Worm (Caenorhabditis elegans) whole organism, L3 larva: Measurements from ENCODE around the gene C17G1.2.

Source experiments
- R02D3.7 ChIP-seq: fragments of 150-350 bp; optimal IDR thresholded peaks from 2 replicates; lab custom pipeline; 2014; ENCODE audit warnings: missing biosample characterization, missing genetic modification characterization
- ZK546.5 ChIP-seq: sonication (generic microtip); optimal IDR thresholded peaks from 2 replicates; lab custom pipeline; 2017; ENCODE audit warnings: missing biosample characterization, missing genetic modification characterization
- aly-2 ChIP-seq: fragments of 150-350 bp; optimal IDR thresholded peaks from 2 replicates; lab custom pipeline; 2014; ENCODE audit warnings: missing biosample characterization, missing genetic modification characterization
- ama-1 ChIP-seq: fragments of 150-350 bp; optimal IDR thresholded peaks from 2 replicates; lab custom pipeline; 2018
- ceh-16 ChIP-seq: sonication (generic microtip); optimal IDR thresholded peaks from 2 replicates; lab custom pipeline; 2017; ENCODE audit warnings: missing biosample characterization, missing genetic modification characterization
- ceh-28 ChIP-seq: fragments of 150-350 bp; optimal IDR thresholded peaks from 2 replicates; lab custom pipeline; 2014; ENCODE audit warnings: missing biosample characterization, missing genetic modification reagents, missing genetic modification characterization
- ceh-82 ChIP-seq: fragments of 150-350 bp; optimal IDR thresholded peaks from 2 replicates; lab custom pipeline; 2014; ENCODE audit warnings: missing biosample characterization, missing genetic modification characterization
- ceh-9 ChIP-seq: sonication (generic microtip); optimal IDR thresholded peaks from 2 replicates; lab custom pipeline; 2018; ENCODE audit warnings: missing biosample characterization, missing genetic modification characterization
- daf-12 ChIP-seq: fragments of 150-350 bp; optimal IDR thresholded peaks from 2 replicates; lab custom pipeline; 2014; ENCODE audit warnings: missing biosample characterization, missing genetic modification reagents, missing genetic modification characterization
- egl-27 ChIP-seq: sonication (generic microtip); optimal IDR thresholded peaks from 4 replicates; lab custom pipeline; 2017; ENCODE audit warnings: missing biosample characterization, missing genetic modification reagents, missing genetic modification characterization
- egl-5 ChIP-seq: fragments of 150-350 bp; optimal IDR thresholded peaks from 2 replicates; lab custom pipeline; 2017; ENCODE audit warnings: missing biosample characterization, missing genetic modification reagents, missing genetic modification characterization, inconsistent platforms
- elt-1 ChIP-seq: fragments of 150-350 bp; optimal IDR thresholded peaks from 2 replicates; lab custom pipeline; 2014; ENCODE audit warnings: missing biosample characterization, missing genetic modification characterization
- elt-2 ChIP-seq: sonication (generic microtip); optimal IDR thresholded peaks from 2 replicates; lab custom pipeline; 2016; ENCODE audit warnings: missing genetic modification reagents, mild to moderate bottlenecking, missing genetic modification characterization, missing compliant biosample characterization
- elt-3 ChIP-seq, 3 experiments: fragments of 150-350 bp in 1 of 3; sonication (generic microtip) in 2 of 3; optimal IDR thresholded peaks; 2 replicates in 2 of 3; 4 replicates in 1 of 3; lab custom pipeline; 2014 to 2017; ENCODE audit warnings: missing biosample characterization in 3 of 3, missing genetic modification characterization in 3 of 3
- eor-1 ChIP-seq, 2 experiments: fragments of 150-350 bp; optimal IDR thresholded peaks; 2 replicates each; lab custom pipeline; 2014 to 2018; ENCODE audit warnings: missing biosample characterization in 2 of 2, missing genetic modification characterization in 2 of 2
- fkh-10 ChIP-seq: sonication (generic microtip); optimal IDR thresholded peaks from 2 replicates; lab custom pipeline; 2017; ENCODE audit warnings: missing biosample characterization, missing genetic modification reagents, missing genetic modification characterization
- fkh-2 ChIP-seq: fragments of 150-350 bp; optimal IDR thresholded peaks from 2 replicates; lab custom pipeline; 2014; ENCODE audit warnings: missing biosample characterization, missing genetic modification reagents, missing genetic modification characterization
- fos-1 ChIP-seq: fragments of 150-350 bp; optimal IDR thresholded peaks from 2 replicates; lab custom pipeline; 2014; ENCODE audit warnings: missing biosample characterization, missing genetic modification characterization
- hmg-11 ChIP-seq: sonication (generic microtip); optimal IDR thresholded peaks from 2 replicates; lab custom pipeline; 2016; ENCODE audit warnings: missing genetic modification characterization, missing compliant biosample characterization
- jun-1 ChIP-seq: fragments of 150-350 bp; optimal IDR thresholded peaks from 2 replicates; lab custom pipeline; 2014; ENCODE audit warnings: missing biosample characterization, missing genetic modification reagents, missing genetic modification characterization
- lin-15B ChIP-seq: fragments of 150-350 bp; optimal IDR thresholded peaks from 2 replicates; lab custom pipeline; 2014; ENCODE audit warnings: missing biosample characterization, missing genetic modification characterization
- lin-39 ChIP-seq: fragments of 150-350 bp; optimal IDR thresholded peaks from 2 replicates; lab custom pipeline; 2018; ENCODE audit warnings: missing biosample characterization, missing genetic modification reagents, missing genetic modification characterization
- lsy-12 ChIP-seq: sonication (generic microtip); optimal IDR thresholded peaks from 2 replicates; lab custom pipeline; 2016; ENCODE audit warnings: mild to moderate bottlenecking, missing genetic modification characterization, missing compliant biosample characterization
- mdl-1 ChIP-seq: fragments of 150-350 bp; optimal IDR thresholded peaks from 2 replicates; lab custom pipeline; 2014; ENCODE audit warnings: missing biosample characterization, missing genetic modification characterization
- mml-1 ChIP-seq: fragments of 150-350 bp; sonication (generic microtip); optimal IDR thresholded peaks from 3 replicates; lab custom pipeline; 2014; ENCODE audit warnings: missing biosample characterization, missing genetic modification characterization
- nfya-1 ChIP-seq: sonication (generic microtip); optimal IDR thresholded peaks from 2 replicates; lab custom pipeline; 2017; ENCODE audit warnings: missing genetic modification characterization, mild to moderate bottlenecking, missing compliant biosample characterization, antibody characterized with exemption, moderate library complexity; ENCODE audit not compliant: insufficient read depth
- nhr-11 ChIP-seq: fragments of 150-350 bp; optimal IDR thresholded peaks from 2 replicates; lab custom pipeline; 2014; ENCODE audit warnings: missing biosample characterization, missing genetic modification characterization
- nhr-12 ChIP-seq: fragments of 150-350 bp; optimal IDR thresholded peaks from 2 replicates; lab custom pipeline; 2014; ENCODE audit warnings: missing biosample characterization, missing genetic modification characterization
- nhr-23 ChIP-seq: fragments of 150-350 bp; optimal IDR thresholded peaks from 2 replicates; lab custom pipeline; 2014; ENCODE audit warnings: missing biosample characterization, missing genetic modification reagents, missing genetic modification characterization
- nhr-237 ChIP-seq: fragments of 150-350 bp; optimal IDR thresholded peaks from 2 replicates; lab custom pipeline; 2014; ENCODE audit warnings: missing biosample characterization, missing genetic modification characterization
- nhr-25 ChIP-seq: sonication (generic microtip); optimal IDR thresholded peaks from 2 replicates; lab custom pipeline; 2017; ENCODE audit warnings: missing biosample characterization, missing genetic modification characterization
- nhr-28 ChIP-seq: fragments of 150-350 bp; optimal IDR thresholded peaks from 2 replicates; lab custom pipeline; 2014; ENCODE audit warnings: missing biosample characterization, missing genetic modification characterization
- nhr-43 ChIP-seq: sonication (generic microtip); optimal IDR thresholded peaks from 2 replicates; lab custom pipeline; 2016; ENCODE audit warnings: mild to moderate bottlenecking, missing genetic modification characterization, missing compliant biosample characterization; ENCODE audit not compliant: poor library complexity, severe bottlenecking
- nhr-67 ChIP-seq: fragments of 150-350 bp; optimal IDR thresholded peaks from 2 replicates; lab custom pipeline; 2014; ENCODE audit warnings: missing biosample characterization, missing genetic modification characterization
- nhr-76 ChIP-seq: fragments of 150-350 bp; sonication (generic microtip); optimal IDR thresholded peaks from 5 replicates; lab custom pipeline; 2014; ENCODE audit warnings: missing biosample characterization, missing genetic modification characterization
- nhr-77 ChIP-seq: fragments of 150-350 bp; optimal IDR thresholded peaks from 2 replicates; lab custom pipeline; 2014; ENCODE audit warnings: missing biosample characterization, missing genetic modification characterization
- pha-4 ChIP-seq: fragments of 150-350 bp; optimal IDR thresholded peaks from 2 replicates; lab custom pipeline; 2014; ENCODE audit warnings: missing biosample characterization, missing genetic modification reagents, missing genetic modification characterization
- pqm-1 ChIP-seq: fragments of 150-350 bp; optimal IDR thresholded peaks from 2 replicates; lab custom pipeline; 2017; ENCODE audit warnings: missing biosample characterization, missing genetic modification characterization, inconsistent platforms
- sea-2 ChIP-seq: fragments of 150-350 bp; sonication (generic microtip); optimal IDR thresholded peaks from 4 replicates; lab custom pipeline; 2014; ENCODE audit warnings: missing biosample characterization, missing genetic modification reagents, missing genetic modification characterization
- skn-1 ChIP-seq: fragments of 150-350 bp; optimal IDR thresholded peaks from 2 replicates; lab custom pipeline; 2014; ENCODE audit warnings: missing biosample characterization, missing genetic modification characterization
- snpc-4 ChIP-seq: fragments of 150-350 bp; optimal IDR thresholded peaks from 2 replicates; lab custom pipeline; 2014; ENCODE audit warnings: missing biosample characterization, missing genetic modification characterization
- tbx-2 ChIP-seq: sonication (generic microtip); optimal IDR thresholded peaks from 2 replicates; lab custom pipeline; 2016; ENCODE audit warnings: mild to moderate bottlenecking, missing genetic modification characterization, missing compliant biosample characterization
- unc-39 ChIP-seq: sonication (generic microtip); optimal IDR thresholded peaks from 4 replicates; lab custom pipeline; 2017; ENCODE audit warnings: missing biosample characterization, missing genetic modification characterization
- unc-62 ChIP-seq: fragments of 150-350 bp; sonication (generic microtip); optimal IDR thresholded peaks from 4 replicates; lab custom pipeline; 2014; ENCODE audit warnings: missing biosample characterization, missing genetic modification reagents, missing genetic modification characterization
- zag-1 ChIP-seq: fragments of 150-350 bp; optimal IDR thresholded peaks from 2 replicates; lab custom pipeline; 2014; ENCODE audit warnings: missing biosample characterization, missing genetic modification characterization
- ztf-11 ChIP-seq: fragments of 150-350 bp; optimal IDR thresholded peaks from 2 replicates; lab custom pipeline; 2014; ENCODE audit warnings: missing biosample characterization, missing genetic modification characterization
- ztf-4 ChIP-seq: fragments of 150-350 bp; optimal IDR thresholded peaks from 2 replicates; lab custom pipeline; 2014; ENCODE audit warnings: missing biosample characterization, missing genetic modification characterization

The C17G1.2 gene

DNA sequence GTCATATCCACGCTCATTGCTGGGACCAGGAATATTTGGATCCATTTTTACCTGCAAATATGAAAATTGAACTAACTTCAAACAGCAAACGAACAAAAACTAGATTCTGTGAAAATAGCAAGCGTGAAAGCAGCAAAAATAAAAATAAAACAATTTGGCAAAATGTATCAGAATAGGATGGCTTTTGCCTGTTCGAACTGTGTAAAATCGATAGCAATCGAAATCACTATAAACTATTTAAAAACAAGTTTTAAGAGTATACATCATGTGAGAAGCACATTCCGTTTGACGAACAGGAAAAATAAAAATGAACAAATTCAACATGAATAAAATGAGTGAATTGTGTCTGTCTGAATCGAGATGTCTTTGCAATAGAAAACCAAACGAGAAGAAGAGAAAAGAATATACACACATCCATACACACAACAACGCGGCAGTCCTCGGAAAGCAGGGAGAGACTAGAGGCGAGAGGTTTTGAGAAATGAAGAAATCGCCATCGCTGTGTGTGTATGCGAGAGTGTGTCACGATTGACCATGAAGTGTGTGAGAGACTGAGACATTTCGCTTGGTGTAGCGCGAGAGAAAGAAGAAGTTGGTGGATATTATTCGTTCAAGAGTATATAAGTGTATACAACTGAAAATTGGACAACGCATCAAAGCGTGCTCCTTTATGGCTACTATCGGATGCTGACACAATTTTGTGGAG, 21.8 kb upstream of the C17G1.2 start, which contains the start of gene phf-34:
phf-34 (minus strand) TSS at position 51 of the 706 bp plus-strand sequence.
- TF ChIP-seq ceh-28 (no peak), egl-5 (tag; lab: Kevin White, UChicago) (peak; percentile 13), R02D3.7 (tag; lab: Kevin White, UChicago) (no peak), ama-1 (lab: Kevin White, UChicago) (no peak), nhr-11 (no peak), ceh-16 (no peak), pqm-1 (no peak), ztf-4 (no peak), eor-1 (tag; optimal IDR thresholded peaks at IDR 0.05; lab: Kevin White, UChicago) (no peak), pha-4 (peak; percentile 34), lsy-12 (no peak), nhr-28 (tag; lab: Kevin White, UChicago) (no peak), nhr-23 (peak; percentile 65), sea-2 (GFP tag; lab: Kevin White, UChicago) (no peak), ceh-82 (no peak), aly-2 (tag; lab: Kevin White, UChicago) (no peak), nhr-77 (tag; lab: Kevin White, UChicago) (no peak), snpc-4 (tag; lab: Kevin White, UChicago) (peak; percentile 34), hmg-11 (tag; lab: Kevin White, UChicago) (peak; percentile 88), ztf-11 (tag; lab: Kevin White, UChicago) (no peak), nfya-1 (peak; percentile 76), unc-62 (GFP tag; lab: Kevin White, UChicago) (no peak), nhr-237 (tag; lab: Kevin White, UChicago) (no peak), mml-1 (tag; lab: Kevin White, UChicago) (no peak), unc-39 (tag; lab: Kevin White, UChicago) (no peak), lin-15B (tag; lab: Kevin White, UChicago) (peak; percentile 28), nhr-12 (tag; lab: Kevin White, UChicago) (no peak), egl-27 (no peak), elt-1 (tag; lab: Kevin White, UChicago) (no peak), skn-1 (tag; lab: Kevin White, UChicago) (no peak), nhr-43 (peak; percentile 31), fkh-2 (tag; lab: Kevin White, UChicago) (no peak), ceh-9 (tag; lab: Kevin White, UChicago) (no peak), jun-1 (tag; lab: Kevin White, UChicago) (no peak), daf-12 (tag; lab: Kevin White, UChicago) (no peak), mdl-1 (no peak), fkh-10 (GFP tag; lab: Kevin White, UChicago) (peak; percentile 10), fos-1 (no peak), ZK546.5 (tag; lab: Kevin White, UChicago) (no peak), elt-2 (tag; lab: Kevin White, UChicago) (no peak), nhr-25 (tag; lab: Kevin White, UChicago) (peak; percentile 61), zag-1 (tag; lab: Kevin White, UChicago) (no peak), elt-3 (tag; optimal IDR thresholded peaks at IDR 0.05; lab: Kevin White, UChicago) (no peak), nhr-67 (tag; lab: Kevin White, UChicago) (no peak), tbx-2 (no peak), nhr-76 (tag; lab: Kevin White, UChicago) (no peak), lin-39 (tag; lab: Kevin White, UChicago) (peak; percentile 21)
